Worm (Caenorhabditis elegans) whole organism, late embryonic: ENCODE measurements around the gene F58F12.1.

ENCODE experiments used
- ama-1 ChIP-seq: fragments of 150-350 bp; optimal IDR thresholded peaks from 2 replicates; lab custom pipeline; 2014
- ceh-24 ChIP-seq: sonication (generic microtip); optimal IDR thresholded peaks from 2 replicates; lab custom pipeline; 2016; ENCODE audit warnings: mild to moderate bottlenecking, missing genetic modification characterization, missing compliant biosample characterization
- ceh-30 ChIP-seq: fragments of 150-350 bp; optimal IDR thresholded peaks from 2 replicates; lab custom pipeline; 2014; ENCODE audit warnings: missing biosample characterization, missing genetic modification characterization
- ceh-45 ChIP-seq: fragments of 200-800 bp; sonication (Bioruptor generic); IDR thresholded peaks from 2 replicates; pipeline ENCODE4 v1.3.6; 2022; ENCODE audit warnings: missing genetic modification reagents, missing genetic modification characterization, missing compliant biosample characterization
- fkh-6 ChIP-seq: sonication (generic microtip); optimal IDR thresholded peaks from 2 replicates; lab custom pipeline; 2016; ENCODE audit warnings: missing genetic modification characterization, missing compliant biosample characterization
- gmeb-2 ChIP-seq: sonication (generic microtip); optimal IDR thresholded peaks from 2 replicates; lab custom pipeline; 2016; ENCODE audit warnings: missing genetic modification characterization, inconsistent platforms, missing compliant biosample characterization
- npax-4 ChIP-seq: sonication (generic microtip); optimal IDR thresholded peaks from 2 replicates; lab custom pipeline; 2016; ENCODE audit warnings: missing genetic modification characterization, missing compliant biosample characterization
- sdc-2 ChIP-seq: sonication (generic microtip); optimal IDR thresholded peaks from 2 replicates; lab custom pipeline; 2016; ENCODE audit warnings: missing genotype, missing genetic modification characterization, missing compliant biosample characterization
- tbx-2 ChIP-seq: sonication (generic microtip); optimal IDR thresholded peaks from 2 replicates; lab custom pipeline; 2016; ENCODE audit warnings: missing genetic modification characterization, missing compliant biosample characterization
- unc-3 ChIP-seq, 2 experiments: fragments of 200-800 bp in 1 of 2; sonication (Bioruptor generic) in 1 of 2; sonication (generic microtip) in 1 of 2; conservative IDR thresholded peaks in 1 of 2; optimal IDR thresholded peaks in 1 of 2; 2 replicates each; pipeline versions ENCODE4 v1.3.6 to Lab custom; 2016 to 2022; ENCODE audit warnings: missing compliant biosample characterization in 2 of 2, missing genetic modification characterization in 2 of 2, missing genetic modification reagents in 1 of 2
- zip-5 ChIP-seq: sonication (generic microtip); optimal IDR thresholded peaks from 2 replicates; lab custom pipeline; 2016; ENCODE audit warnings: missing genetic modification characterization, missing compliant biosample characterization

ce11 chrII:6373361-6373760 is 10.1 kb upstream of the F58F12.1 start:
- no peak for TF ChIP-seq tbx-2 (tag; lab: Kevin White, UChicago)
- no peak for TF ChIP-seq ceh-24 (tag; lab: Kevin White, UChicago)
- TF ChIP-seq gmeb-2, result no peak
- TF ChIP-seq zip-5 (tag; lab: Kevin White, UChicago), result no peak
- TF ChIP-seq ceh-30 (tag; lab: Kevin White, UChicago), result no peak
- TF ChIP-seq unc-3 (GFP tag; conservative IDR thresholded peaks at IDR 0.05; lab: Robert Waterston, UW), result no peak
- no peak for TF ChIP-seq unc-3 (tag; optimal IDR thresholded peaks at IDR 0.05; lab: Kevin White, UChicago)
- no peak for TF ChIP-seq sdc-2 (tag; lab: Kevin White, UChicago)
- no peak for TF ChIP-seq ama-1 (lab: Kevin White, UChicago)
- TF ChIP-seq ceh-45 (GFP tag; lab: Robert Waterston, UW), result no peak
- TF ChIP-seq fkh-6 (tag; lab: Kevin White, UChicago), result no peak
- TF ChIP-seq npax-4 (tag; lab: Kevin White, UChicago), result no peak
